Worm (Caenorhabditis elegans) whole organism, young adult: ENCODE data around the gene lys-4.
A peak's percentile ranks its signal among the peaks of the same experiment; 100 is the strongest.

Experiments used
- B0019.2 ChIP-seq: fragments of 200-800 bp; sonication (Bioruptor generic); conservative IDR thresholded peaks from 2 replicates; pipeline ENCODE4 v1.3.6; 2022; ENCODE audit warnings: missing genetic modification reagents, missing genetic modification characterization, missing compliant biosample characterization
- B0336.3 ChIP-seq: fragments of 200-800 bp; sonication (Bioruptor generic); IDR thresholded peaks from 2 replicates; pipeline ENCODE4 v1.3.6; 2022; ENCODE audit warnings: missing genetic modification characterization, missing compliant biosample characterization
- C06A6.2 ChIP-seq: fragments of 200-800 bp; sonication (Bioruptor generic); conservative IDR thresholded peaks from 2 replicates; pipeline ENCODE4 v1.3.6; 2022; ENCODE audit warnings: missing genetic modification characterization, missing compliant biosample characterization
- C17E4.6 ChIP-seq: fragments of 200-800 bp; sonication (Bioruptor generic); IDR thresholded peaks from 2 replicates; pipeline ENCODE4 v1.3.6; 2022; ENCODE audit warnings: missing genetic modification reagents, missing genetic modification characterization, missing compliant biosample characterization
- F10E7.11 ChIP-seq: sonication (generic microtip); optimal IDR thresholded peaks from 2 replicates; lab custom pipeline; 2017; ENCODE audit warnings: mild to moderate bottlenecking, missing genetic modification characterization, moderate library complexity, missing compliant biosample characterization
- F33H1.4 ChIP-seq: fragments of 200-800 bp; sonication (Bioruptor generic); IDR thresholded peaks from 2 replicates; pipeline ENCODE4 v1.3.6; 2022; ENCODE audit warnings: missing genetic modification reagents, missing genetic modification characterization, missing compliant biosample characterization
- F57A8.1 ChIP-seq: fragments of 200-800 bp; sonication (Bioruptor generic); optimal IDR thresholded peaks from 2 replicates; lab custom pipeline; 2018; ENCODE audit warnings: mild to moderate bottlenecking, missing genetic modification characterization, moderate library complexity, missing compliant biosample characterization
- Y53G8AR.9 ChIP-seq: fragments of 200-800 bp; sonication (Bioruptor generic); conservative IDR thresholded peaks from 2 replicates; pipeline ENCODE4 v1.3.6; 2022; ENCODE audit warnings: missing genetic modification reagents, missing genetic modification characterization, missing compliant biosample characterization
- Y95B8A.8 ChIP-seq: fragments of 200-800 bp; sonication (Bioruptor generic); IDR thresholded peaks from 2 replicates; pipeline ENCODE4 v1.3.6; 2022; ENCODE audit warnings: missing genetic modification reagents, missing genetic modification characterization, missing compliant biosample characterization
- akir-1 ChIP-seq: fragments of 200-800 bp; sonication (Bioruptor generic); optimal IDR thresholded peaks from 2 replicates; lab custom pipeline; 2018; ENCODE audit warnings: mild to moderate bottlenecking, missing genetic modification characterization, moderate library complexity, missing compliant biosample characterization
- aptf-2 ChIP-seq: fragments of 200-800 bp; sonication (Bioruptor generic); conservative IDR thresholded peaks from 2 replicates; pipeline ENCODE4 v1.3.6; 2022; ENCODE audit warnings: missing genetic modification reagents, missing genetic modification characterization, missing compliant biosample characterization
- atf-7 ChIP-seq: sonication (generic microtip); optimal IDR thresholded peaks from 2 replicates; lab custom pipeline; 2017; ENCODE audit warnings: mild to moderate bottlenecking, missing genetic modification characterization, missing compliant biosample characterization
- ceh-27 ChIP-seq: fragments of 200-800 bp; sonication (Bioruptor generic); optimal IDR thresholded peaks from 2 replicates; lab custom pipeline; 2018; ENCODE audit warnings: mild to moderate bottlenecking, missing genetic modification characterization, moderate library complexity, missing compliant biosample characterization
- ceh-58 ChIP-seq: fragments of 200-800 bp; sonication (Bioruptor generic); IDR thresholded peaks from 2 replicates; pipeline ENCODE4 v1.3.6; 2022; ENCODE audit warnings: missing genetic modification characterization, missing compliant biosample characterization
- ceh-79 ChIP-seq: sonication (generic microtip); optimal IDR thresholded peaks from 2 replicates; lab custom pipeline; 2017; ENCODE audit warnings: mild to moderate bottlenecking, missing genetic modification characterization, missing compliant biosample characterization
- ceh-91 ChIP-seq: fragments of 200-800 bp; sonication (Bioruptor generic); IDR thresholded peaks from 2 replicates; pipeline ENCODE4 v1.3.6; 2022; ENCODE audit warnings: missing genetic modification reagents, missing genetic modification characterization, missing compliant biosample characterization
- die-1 ChIP-seq: sonication (generic microtip); optimal IDR thresholded peaks from 2 replicates; lab custom pipeline; 2016; ENCODE audit warnings: missing genotype, mild to moderate bottlenecking, missing genetic modification characterization, missing compliant biosample characterization
- egrh-3 ChIP-seq: fragments of 200-800 bp; sonication (Bioruptor generic); IDR thresholded peaks from 2 replicates; pipeline ENCODE4 v1.3.6; 2022; ENCODE audit warnings: missing genetic modification reagents, missing genetic modification characterization, missing compliant biosample characterization
- ekl-4 ChIP-seq: fragments of 200-800 bp; sonication (Bioruptor generic); IDR thresholded peaks from 2 replicates; pipeline ENCODE4 v1.3.6; 2022; ENCODE audit warnings: missing genetic modification reagents, missing genetic modification characterization, missing compliant biosample characterization
- gei-17 ChIP-seq: fragments of 200-800 bp; sonication (Bioruptor generic); optimal IDR thresholded peaks from 2 replicates; lab custom pipeline; 2018; ENCODE audit warnings: mild to moderate bottlenecking, missing genetic modification characterization, missing compliant biosample characterization
- him-1 ChIP-seq: sonication (generic microtip); optimal IDR thresholded peaks from 2 replicates; lab custom pipeline; 2016; ENCODE audit warnings: missing genotype, missing genetic modification reagents, missing genetic modification characterization, missing compliant biosample characterization
- hrde-1 ChIP-seq: sonication (generic microtip); optimal IDR thresholded peaks from 2 replicates; lab custom pipeline; 2016; ENCODE audit warnings: missing genetic modification characterization, mild to moderate bottlenecking, missing compliant biosample characterization, moderate library complexity, missing genotype, missing genetic modification reagents, borderline replicate concordance
- lag-1 ChIP-seq: fragments of 200-800 bp; sonication (Bioruptor generic); IDR thresholded peaks from 2 replicates; pipeline ENCODE4 v1.3.6; 2022; ENCODE audit warnings: missing genetic modification reagents, missing genetic modification characterization, missing compliant biosample characterization
- let-526 ChIP-seq: fragments of 200-800 bp; sonication (Bioruptor generic); IDR thresholded peaks from 2 replicates; pipeline ENCODE4 v1.3.6; 2022; ENCODE audit warnings: missing genetic modification reagents, missing genetic modification characterization, missing compliant biosample characterization
- lin-40 ChIP-seq: sonication (generic microtip); optimal IDR thresholded peaks from 2 replicates; lab custom pipeline; 2016; ENCODE audit warnings: missing genetic modification characterization, mild to moderate bottlenecking, missing compliant biosample characterization, missing genotype, missing genetic modification reagents
- lir-1 ChIP-seq: fragments of 200-800 bp; sonication (Bioruptor generic); conservative IDR thresholded peaks from 2 replicates; pipeline ENCODE4 v1.3.6; 2022; ENCODE audit warnings: missing genetic modification reagents, missing genetic modification characterization, missing compliant biosample characterization
- madf-10 ChIP-seq: sonication (generic microtip); optimal IDR thresholded peaks from 2 replicates; lab custom pipeline; 2016; ENCODE audit warnings: mild to moderate bottlenecking, missing genetic modification characterization, missing compliant biosample characterization
- madf-6 ChIP-seq: fragments of 200-800 bp; sonication (Bioruptor generic); IDR thresholded peaks from 2 replicates; pipeline ENCODE4 v1.3.6; 2022; ENCODE audit warnings: missing genetic modification reagents, missing genetic modification characterization, missing compliant biosample characterization
- mel-28 ChIP-seq: sonication (generic microtip); optimal IDR thresholded peaks from 2 replicates; lab custom pipeline; 2016; ENCODE audit warnings: borderline replicate concordance, mild to moderate bottlenecking, missing genetic modification characterization, missing compliant biosample characterization
- nfya-2 ChIP-seq: fragments of 200-800 bp; sonication (Bioruptor generic); IDR thresholded peaks from 2 replicates; pipeline ENCODE4 v1.3.6; 2022; ENCODE audit warnings: missing genetic modification reagents, missing genetic modification characterization, missing compliant biosample characterization
- nhr-120 ChIP-seq: fragments of 200-800 bp; sonication (Bioruptor generic); IDR thresholded peaks from 2 replicates; pipeline ENCODE4 v1.3.6; 2022; ENCODE audit warnings: missing genetic modification characterization, missing compliant biosample characterization
- nhr-90 ChIP-seq: sonication (generic microtip); optimal IDR thresholded peaks from 2 replicates; lab custom pipeline; 2016; ENCODE audit warnings: missing genotype, mild to moderate bottlenecking, missing genetic modification characterization, missing compliant biosample characterization
- pbrm-1 ChIP-seq: fragments of 200-800 bp; sonication (Bioruptor generic); IDR thresholded peaks from 2 replicates; pipeline ENCODE4 v1.3.6; 2022; ENCODE audit warnings: missing genetic modification reagents, missing genetic modification characterization, missing compliant biosample characterization
- pha-4 ChIP-seq: fragments of 150-350 bp; sonication (generic microtip); optimal IDR thresholded peaks from 2 replicates; lab custom pipeline; 2014; ENCODE audit warnings: missing biosample characterization, missing genetic modification reagents, missing genetic modification characterization
- rec-8 ChIP-seq, 2 experiments: sonication (generic microtip); optimal IDR thresholded peaks; 2 replicates each; lab custom pipeline; 2016; ENCODE audit warnings: mild to moderate bottlenecking in 2 of 2, missing genetic modification characterization in 2 of 2, missing genetic modification reagents in 2 of 2, missing genotype in 2 of 2, missing biosample characterization in 1 of 2, missing compliant biosample characterization in 1 of 2, moderate library complexity in 1 of 2
- sdz-38 ChIP-seq: sonication (generic microtip); optimal IDR thresholded peaks from 2 replicates; lab custom pipeline; 2016; ENCODE audit warnings: missing genotype, missing genetic modification characterization, missing compliant biosample characterization
- snpc-1.1 ChIP-seq: sonication (generic microtip); optimal IDR thresholded peaks from 2 replicates; lab custom pipeline; 2017; ENCODE audit warnings: missing genetic modification characterization, mild to moderate bottlenecking, missing compliant biosample characterization, antibody characterized with exemption, moderate library complexity, missing genotype, missing genetic modification reagents; ENCODE audit not compliant: insufficient read depth
- snpc-1.3 ChIP-seq: sonication (generic microtip); optimal IDR thresholded peaks from 2 replicates; lab custom pipeline; 2017; ENCODE audit warnings: missing genetic modification characterization, mild to moderate bottlenecking, missing compliant biosample characterization, antibody characterized with exemption, moderate library complexity, missing genotype, missing genetic modification reagents; ENCODE audit not compliant: insufficient read depth
- snpc-3.4 ChIP-seq: sonication (generic microtip); optimal IDR thresholded peaks from 2 replicates; lab custom pipeline; 2017; ENCODE audit warnings: missing genetic modification characterization, mild to moderate bottlenecking, missing compliant biosample characterization, antibody characterized with exemption, moderate library complexity, missing genotype, missing genetic modification reagents
- tbx-9 ChIP-seq: sonication (generic microtip); optimal IDR thresholded peaks from 2 replicates; lab custom pipeline; 2016; ENCODE audit warnings: borderline replicate concordance, missing genetic modification characterization, inconsistent platforms, missing compliant biosample characterization
- tlf-1 ChIP-seq: fragments of 200-800 bp; sonication (Bioruptor generic); optimal IDR thresholded peaks from 2 replicates; lab custom pipeline; 2018; ENCODE audit warnings: mild to moderate bottlenecking, missing genetic modification characterization, missing compliant biosample characterization
- unc-130 ChIP-seq: sonication (generic microtip); optimal IDR thresholded peaks from 2 replicates; lab custom pipeline; 2016; ENCODE audit warnings: missing genetic modification reagents, missing genetic modification characterization, missing compliant biosample characterization
- zim-3 ChIP-seq: sonication (generic microtip); optimal IDR thresholded peaks from 2 replicates; lab custom pipeline; 2017; ENCODE audit warnings: mild to moderate bottlenecking, missing genetic modification characterization, moderate library complexity, missing compliant biosample characterization
- ztf-18 ChIP-seq: sonication (generic microtip); optimal IDR thresholded peaks from 2 replicates; lab custom pipeline; 2016; ENCODE audit warnings: missing genotype, mild to moderate bottlenecking, missing genetic modification characterization, missing compliant biosample characterization
- ztf-22 ChIP-seq: fragments of 200-800 bp; sonication (Bioruptor generic); optimal IDR thresholded peaks from 2 replicates; lab custom pipeline; 2018; ENCODE audit warnings: mild to moderate bottlenecking, missing genetic modification characterization, moderate library complexity, missing compliant biosample characterization
- ztf-26 ChIP-seq: sonication (generic microtip); optimal IDR thresholded peaks from 2 replicates; lab custom pipeline; 2017; ENCODE audit warnings: missing genetic modification characterization, missing compliant biosample characterization

Gene lys-4

ce11 chrIV:11604909-11605308 lies 18.1 kb downstream of the lys-4 start, which contains the start of the genes ragc-1 and Y24F12A.1 (continued):
- TF ChIP-seq ztf-26 (tag; lab: Kevin White, UChicago) (no peak), ceh-91 (GFP tag; lab: Robert Waterston, UW) (no peak), B0336.3 (GFP tag; lab: Robert Waterston, UW) (no peak), ekl-4 (GFP tag; lab: Robert Waterston, UW) (no peak), snpc-3.4 (tag; lab: Kevin White, UChicago) (peak; percentile 56), lag-1 (GFP tag; lab: Robert Waterston, UW) (no peak), gei-17 (GFP tag; lab: Kevin White, UChicago) (no peak), B0019.2 (GFP tag; lab: Robert Waterston, UW) (no peak), tlf-1 (GFP tag; lab: Kevin White, UChicago) (no peak), F57A8.1 (GFP tag; lab: Kevin White, UChicago) (no peak), lin-40 (no peak), nfya-2 (no peak), aptf-2 (GFP tag; lab: Robert Waterston, UW) (no peak), ztf-18 (tag; lab: Kevin White, UChicago) (no peak), tbx-9 (tag; lab: Kevin White, UChicago) (no peak), unc-130 (GFP tag; lab: Kevin White, UChicago) (no peak), nhr-120 (GFP tag; lab: Robert Waterston, UW) (no peak), C06A6.2 (GFP tag; lab: Robert Waterston, UW) (0 out of 2 replicates have a peak, but pooled peaks have one; percentile 13), C17E4.6 (GFP tag; lab: Robert Waterston, UW) (no peak), rec-8 (tag; optimal IDR thresholded peaks at IDR 0.05; lab: Kevin White, UChicago) (no peak), Y95B8A.8 (GFP tag; lab: Robert Waterston, UW) (no peak), mel-28 (tag; lab: Kevin White, UChicago) (no peak), zim-3 (tag; lab: Kevin White, UChicago) (no peak), ceh-79 (no peak), atf-7 (no peak), lir-1 (GFP tag; lab: Robert Waterston, UW) (no peak), die-1 (tag; lab: Kevin White, UChicago) (no peak), him-1 (tag; lab: Kevin White, UChicago) (no peak), egrh-3 (no peak), hrde-1 (tag; lab: Kevin White, UChicago) (no peak), sdz-38 (tag; lab: Kevin White, UChicago) (no peak), snpc-1.3 (peak; percentile 60)

ce11 chrIV:11603265-11603840 lies 19.6 kb downstream of the lys-4 start:
- no peak for TF ChIP-seq madf-10 (tag; lab: Kevin White, UChicago)
- no peak for TF ChIP-seq ceh-27
- peak; percentile 58; the same call in 1 of the 2 replicates for TF ChIP-seq B0336.3 (GFP tag; lab: Robert Waterston, UW)
- TF ChIP-seq him-1 (tag; lab: Kevin White, UChicago) = peak; percentile 30
- TF ChIP-seq akir-1 = no peak
- no peak for TF ChIP-seq snpc-1.3
- TF ChIP-seq madf-6 (GFP tag; lab: Robert Waterston, UW) = peak; percentile 44; the same call in 1 of the 2 replicates
- TF ChIP-seq hrde-1 (tag; lab: Kevin White, UChicago) = peak; percentile 68
- TF ChIP-seq snpc-1.1 (tag; lab: Kevin White, UChicago) = peak; percentile 32
- TF ChIP-seq pbrm-1 (GFP tag; lab: Robert Waterston, UW) = 0 out of 2 replicates have a peak, but pooled peaks have one; percentile 43
- peak; percentile 48; the same call in 1 of the 2 replicates for TF ChIP-seq Y53G8AR.9
- no peak for TF ChIP-seq pha-4
- no peak for TF ChIP-seq nhr-90 (tag; lab: Kevin White, UChicago)
- TF ChIP-seq F10E7.11 (tag; lab: Kevin White, UChicago) = no peak
- no peak for TF ChIP-seq ceh-79
- TF ChIP-seq ztf-22 (GFP tag; lab: Kevin White, UChicago) = no peak
- no peak for TF ChIP-seq ceh-58
- peak; percentile 37 for TF ChIP-seq F33H1.4
- no peak for TF ChIP-seq let-526 (GFP tag; lab: Robert Waterston, UW)
- peak; percentile 56; the same call in 1 of the 2 replicates for TF ChIP-seq ekl-4 (GFP tag; lab: Robert Waterston, UW)
